Worm (Caenorhabditis elegans) whole organism, L2 larva: ENCODE data around the gene nbs-1.

Experiments used
- aly-2 ChIP-seq: fragments of 150-350 bp; optimal IDR thresholded peaks from 2 replicates; lab custom pipeline; 2014; ENCODE audit warnings: missing biosample characterization, missing genetic modification characterization
- ama-1 ChIP-seq: fragments of 150-350 bp; optimal IDR thresholded peaks from 2 replicates; lab custom pipeline; 2018; ENCODE audit warnings: inconsistent platforms
- ceh-16 ChIP-seq: fragments of 150-350 bp; optimal IDR thresholded peaks from 2 replicates; lab custom pipeline; 2014; ENCODE audit warnings: missing biosample characterization, missing genetic modification characterization
- elt-1 ChIP-seq: fragments of 150-350 bp; optimal IDR thresholded peaks from 2 replicates; lab custom pipeline; 2014; ENCODE audit warnings: missing biosample characterization, missing genetic modification characterization
- fos-1 ChIP-seq: fragments of 150-350 bp; optimal IDR thresholded peaks from 2 replicates; lab custom pipeline; 2014; ENCODE audit warnings: missing biosample characterization, missing genetic modification characterization
- lsy-2 ChIP-seq, 2 experiments: fragments of 150-350 bp in 1 of 2; sonication (generic microtip) in 1 of 2; optimal IDR thresholded peaks; 2 replicates each; lab custom pipeline; 2014 to 2017; ENCODE audit warnings: missing biosample characterization in 2 of 2, missing genetic modification characterization in 2 of 2
- nhr-237 ChIP-seq: fragments of 150-350 bp; optimal IDR thresholded peaks from 2 replicates; lab custom pipeline; 2014; ENCODE audit warnings: missing biosample characterization, missing genetic modification characterization
- nhr-25 ChIP-seq: fragments of 150-350 bp; sonication (generic microtip); optimal IDR thresholded peaks from 3 replicates; lab custom pipeline; 2014; ENCODE audit warnings: missing biosample characterization, missing genetic modification characterization
- unc-62 ChIP-seq: fragments of 150-350 bp; optimal IDR thresholded peaks from 2 replicates; lab custom pipeline; 2014; ENCODE audit warnings: missing biosample characterization, missing genetic modification reagents, missing genetic modification characterization
- ztf-11 ChIP-seq: sonication (generic microtip); optimal IDR thresholded peaks from 2 replicates; lab custom pipeline; 2017; ENCODE audit warnings: missing biosample characterization, missing genetic modification characterization

DNA sequence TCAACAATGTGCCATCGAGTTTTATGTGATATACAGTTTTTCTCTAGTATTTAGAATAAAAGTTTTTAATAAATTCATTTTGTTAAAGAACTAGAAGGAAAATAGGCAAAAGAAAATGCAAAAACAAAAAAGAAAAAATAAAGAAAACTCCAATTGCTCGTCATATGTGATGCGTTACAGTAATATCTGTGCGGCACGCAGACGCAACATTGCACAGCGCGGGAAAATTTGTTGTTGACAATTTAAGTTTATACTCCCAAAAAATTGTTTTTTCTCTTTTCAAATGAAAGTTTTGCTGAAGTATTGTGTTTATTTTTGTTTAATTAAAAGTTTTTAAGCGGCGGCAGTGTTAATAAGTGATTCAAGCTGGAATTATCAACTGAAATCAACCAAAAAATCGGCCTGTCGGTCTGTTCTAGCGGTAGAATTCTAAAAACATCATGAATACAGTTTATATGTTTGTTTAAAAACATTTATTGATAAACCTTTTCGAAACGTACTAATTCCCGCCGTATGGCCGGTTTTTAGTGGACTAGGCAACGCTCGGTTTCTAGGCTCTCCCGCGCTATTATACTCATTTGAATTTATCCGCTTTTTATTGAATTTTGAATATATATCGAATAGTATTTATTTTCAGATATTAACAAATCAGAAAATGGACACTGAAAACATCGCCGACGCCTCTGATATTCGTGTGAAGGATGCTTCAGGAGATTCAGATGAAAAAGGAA, 9.9 kb upstream of the nbs-1 start, which contains the start of gene nasp-1:
- TF ChIP-seq ama-1 (lab: Kevin White, UChicago) (no peak), nhr-237 (tag; lab: Kevin White, UChicago) (no peak), elt-1 (tag; lab: Kevin White, UChicago) (no peak), aly-2 (tag; lab: Kevin White, UChicago) (no peak), fos-1 (tag; lab: Kevin White, UChicago) (no peak), lsy-2 (tag; optimal IDR thresholded peaks at IDR 0.05; lab: Kevin White, UChicago) (peak in 1 of 2 experiments; percentile 73), unc-62 (no peak), nhr-25 (tag; lab: Kevin White, UChicago) (no peak), ztf-11 (no peak), ceh-16 (no peak)
